Fruit fly (Drosophila melanogaster) whole organism, embryonic: ENCODE measurements around the gene CG1986.

Experiments used
- Atf3 ChIP-seq: fragments of 200-800 bp; sonication (Bioruptor generic); optimal IDR thresholded peaks from 3 replicates; lab custom pipeline; 2016; ENCODE audit warnings: missing biosample characterization, missing genetic modification characterization
- B-H2 ChIP-seq: fragments of 200-800 bp; sonication (Bioruptor generic); optimal IDR thresholded peaks from 2 replicates; lab custom pipeline; 2018; ENCODE audit warnings: missing biosample characterization, mild to moderate bottlenecking, missing genetic modification characterization
- BtbVII ChIP-seq: fragments of 200-800 bp; sonication (Bioruptor generic); optimal IDR thresholded peaks from 3 replicates; lab custom pipeline; 2017; ENCODE audit warnings: missing biosample characterization, mild to moderate bottlenecking, missing genetic modification characterization
- CG10147 ChIP-seq: fragments of 200-800 bp; sonication (Bioruptor generic); optimal IDR thresholded peaks from 2 replicates; lab custom pipeline; 2019; ENCODE audit warnings: missing biosample characterization, mild to moderate bottlenecking, missing genetic modification characterization, moderate library complexity
- CG10209 ChIP-seq: fragments of 200-800 bp; sonication (Bioruptor generic); optimal IDR thresholded peaks from 3 replicates; lab custom pipeline; 2017; ENCODE audit warnings: missing biosample characterization, mild to moderate bottlenecking, missing genetic modification characterization, missing genetic modification reagents
- CG10959 ChIP-seq: fragments of 200-800 bp; sonication (Bioruptor generic); IDR thresholded peaks from 2 replicates; pipeline ENCODE4 v1.3.6; 2022; ENCODE audit warnings: missing biosample characterization, missing genetic modification characterization
- CG12071 ChIP-seq: fragments of 200-800 bp; sonication (Bioruptor generic); optimal IDR thresholded peaks from 3 replicates; lab custom pipeline; 2018; ENCODE audit warnings: missing biosample characterization, mild to moderate bottlenecking, missing genetic modification characterization
- CG12769 ChIP-seq: fragments of 200-800 bp; sonication (Bioruptor generic); optimal IDR thresholded peaks from 2 replicates; lab custom pipeline; 2019; ENCODE audit warnings: missing biosample characterization, mild to moderate bottlenecking, missing genetic modification characterization, moderate library complexity
- CG1529 ChIP-seq: fragments of 200-800 bp; sonication (Bioruptor generic); optimal IDR thresholded peaks from 3 replicates; lab custom pipeline; 2018; ENCODE audit warnings: missing biosample characterization, missing genetic modification characterization
- CG16815 ChIP-seq: fragments of 200-800 bp; sonication (Bioruptor generic); optimal IDR thresholded peaks from 3 replicates; lab custom pipeline; 2017; ENCODE audit warnings: missing biosample characterization, mild to moderate bottlenecking, missing genetic modification characterization
- CG16863 ChIP-seq: fragments of 200-800 bp; sonication (Bioruptor generic); optimal IDR thresholded peaks from 3 replicates; lab custom pipeline; 2016; ENCODE audit warnings: missing biosample characterization, missing genetic modification characterization
- CG18011 ChIP-seq: fragments of 200-800 bp; sonication (Bioruptor generic); optimal IDR thresholded peaks from 2 replicates; lab custom pipeline; 2017; ENCODE audit warnings: missing biosample characterization, missing genetic modification characterization, mild to moderate bottlenecking, moderate library complexity, missing genotype
- CG2202 ChIP-seq: fragments of 200-800 bp; sonication (Bioruptor generic); optimal IDR thresholded peaks from 2 replicates; lab custom pipeline; 2018; ENCODE audit warnings: missing biosample characterization, mild to moderate bottlenecking, missing genetic modification characterization
- CG2889 ChIP-seq: fragments of 200-800 bp; sonication (Bioruptor generic); IDR thresholded peaks from 3 replicates; pipeline ENCODE4 v1.3.6; 2022; ENCODE audit warnings: missing biosample characterization, missing genetic modification characterization
- CG30431 ChIP-seq: fragments of 200-800 bp; sonication (Bioruptor generic); optimal IDR thresholded peaks from 2 replicates; lab custom pipeline; 2017; ENCODE audit warnings: missing biosample characterization, missing genetic modification characterization
- CG34376 ChIP-seq: fragments of 200-800 bp; sonication (Bioruptor generic); optimal IDR thresholded peaks from 2 replicates; lab custom pipeline; 2018; ENCODE audit warnings: missing biosample characterization, mild to moderate bottlenecking, missing genetic modification characterization
- CG4360 ChIP-seq: fragments of 200-800 bp; sonication (Bioruptor generic); IDR thresholded peaks from 2 replicates; pipeline ENCODE4 v1.3.6; 2022; ENCODE audit warnings: missing biosample characterization, missing genetic modification characterization
- CG4707 ChIP-seq: fragments of 200-800 bp; sonication (Bioruptor generic); optimal IDR thresholded peaks from 2 replicates; lab custom pipeline; 2018; ENCODE audit warnings: missing biosample characterization, mild to moderate bottlenecking, missing genetic modification characterization, moderate library complexity
- CG5245 ChIP-seq: fragments of 200-800 bp; sonication (Bioruptor generic); optimal IDR thresholded peaks from 3 replicates; lab custom pipeline; 2016; ENCODE audit warnings: missing biosample characterization, missing genetic modification characterization
- CkIIα-i1 ChIP-seq: fragments of 200-800 bp; sonication (Bioruptor generic); IDR thresholded peaks from 2 replicates; pipeline ENCODE4 v1.3.6; 2022; ENCODE audit warnings: missing biosample characterization, missing genetic modification characterization
- ERR ChIP-seq: fragments of 200-800 bp; sonication (Bioruptor generic); optimal IDR thresholded peaks from 2 replicates; lab custom pipeline; 2016; ENCODE audit warnings: missing biosample characterization, missing genetic modification characterization
- Elba2 ChIP-seq: fragments of 200-800 bp; sonication (Bioruptor generic); optimal IDR thresholded peaks from 3 replicates; lab custom pipeline; 2016; ENCODE audit warnings: missing biosample characterization, missing genetic modification characterization
- H2.0 ChIP-seq: fragments of 200-800 bp; sonication (Bioruptor generic); IDR thresholded peaks from 2 replicates; pipeline ENCODE4 v1.3.6; 2022; ENCODE audit warnings: missing biosample characterization, missing genetic modification characterization
- HHEX ChIP-seq: fragments of 200-800 bp; sonication (Bioruptor generic); optimal IDR thresholded peaks from 3 replicates; lab custom pipeline; 2017; ENCODE audit warnings: missing biosample characterization, mild to moderate bottlenecking, missing genetic modification characterization, missing genetic modification reagents
- HmgZ ChIP-seq: fragments of 200-800 bp; sonication (Bioruptor generic); optimal IDR thresholded peaks from 2 replicates; lab custom pipeline; 2018; ENCODE audit warnings: missing biosample characterization, mild to moderate bottlenecking, missing genetic modification characterization
- Med ChIP-seq: fragments of 200-800 bp; sonication (Bioruptor generic); peaks from one replicate; lab custom pipeline; 2016; ENCODE audit warnings: missing biosample characterization, missing genetic modification characterization, mild to moderate bottlenecking, inconsistent platforms, moderate library complexity
- Mes4 ChIP-seq: fragments of 200-800 bp; sonication (Bioruptor generic); optimal IDR thresholded peaks from 2 replicates; lab custom pipeline; 2016; ENCODE audit warnings: missing biosample characterization, missing genetic modification characterization
- Nf-YC ChIP-seq: fragments of 200-800 bp; optimal IDR thresholded peaks from 3 replicates; lab custom pipeline; 2019; ENCODE audit warnings: missing biosample characterization, mild to moderate bottlenecking, missing genetic modification characterization, moderate library complexity
- Scr ChIP-seq: fragments of 200-800 bp; sonication (Bioruptor generic); IDR thresholded peaks from 2 replicates; pipeline ENCODE4 v1.3.6; 2022; ENCODE audit warnings: missing biosample characterization, missing genetic modification characterization; ENCODE audit not compliant: partially characterized antibody
- aop ChIP-seq: fragments of 200-800 bp; sonication (Bioruptor generic); IDR thresholded peaks from 2 replicates; pipeline ENCODE4 v1.3.6; 2022; ENCODE audit warnings: missing biosample characterization, missing genetic modification characterization
- chinmo ChIP-seq: fragments of 200-800 bp; sonication (Bioruptor generic); IDR thresholded peaks from 4 replicates; pipeline ENCODE4 v1.3.6; 2022; ENCODE audit warnings: missing biosample characterization, missing genetic modification characterization; ENCODE audit not compliant: partially characterized antibody
- ci ChIP-seq: fragments of 200-800 bp; sonication (Bioruptor generic); IDR thresholded peaks from 3 replicates; pipeline ENCODE4 v1.3.6; 2022; ENCODE audit warnings: missing biosample characterization, missing genetic modification characterization
- crol ChIP-seq: fragments of 200-800 bp; sonication (Bioruptor generic); IDR thresholded peaks from 2 replicates; pipeline ENCODE4 v1.3.6; 2022; ENCODE audit warnings: missing biosample characterization, missing genetic modification characterization
- dati ChIP-seq: fragments of 200-800 bp; sonication (Bioruptor generic); IDR thresholded peaks from 2 replicates; pipeline ENCODE4 v1.3.6; 2022; ENCODE audit warnings: missing biosample characterization, missing genetic modification characterization
- fd102C ChIP-seq: fragments of 200-800 bp; sonication (Bioruptor generic); optimal IDR thresholded peaks from 2 replicates; lab custom pipeline; 2018; ENCODE audit warnings: missing biosample characterization, mild to moderate bottlenecking, missing genetic modification characterization, moderate library complexity
- fd96Cb ChIP-seq: fragments of 200-800 bp; sonication (Bioruptor generic); optimal IDR thresholded peaks from 2 replicates; lab custom pipeline; 2018; ENCODE audit warnings: missing biosample characterization, mild to moderate bottlenecking, missing genetic modification characterization, moderate library complexity
- gem ChIP-seq: fragments of 200-800 bp; sonication (Bioruptor generic); optimal IDR thresholded peaks from 2 replicates; lab custom pipeline; 2019; ENCODE audit warnings: missing biosample characterization, mild to moderate bottlenecking, missing genetic modification characterization, moderate library complexity
- grn ChIP-seq: fragments of 200-800 bp; sonication (Bioruptor generic); optimal IDR thresholded peaks from 3 replicates; lab custom pipeline; 2017; ENCODE audit warnings: missing biosample characterization, missing genetic modification characterization
- hbn ChIP-seq: fragments of 200-800 bp; sonication (Bioruptor generic); IDR thresholded peaks from 2 replicates; pipeline ENCODE4 v1.3.6; 2022; ENCODE audit warnings: missing biosample characterization, missing genetic modification characterization; ENCODE audit not compliant: partially characterized antibody
- ken ChIP-seq: fragments of 200-800 bp; sonication (Bioruptor generic); IDR thresholded peaks from 3 replicates; pipeline ENCODE4 v1.3.6; 2022; ENCODE audit warnings: missing biosample characterization, missing genetic modification characterization
- nerfin-1 ChIP-seq: fragments of 200-800 bp; sonication (Bioruptor generic); optimal IDR thresholded peaks from 3 replicates; lab custom pipeline; 2019; ENCODE audit warnings: missing biosample characterization, mild to moderate bottlenecking, missing genetic modification characterization, moderate library complexity
- pnt ChIP-seq: fragments of 200-800 bp; sonication (Bioruptor generic); optimal IDR thresholded peaks from 3 replicates; lab custom pipeline; 2016; ENCODE audit warnings: missing biosample characterization, missing genetic modification characterization
- pros ChIP-seq: fragments of 200-800 bp; sonication (Bioruptor generic); optimal IDR thresholded peaks from 3 replicates; lab custom pipeline; 2019; ENCODE audit warnings: missing biosample characterization, mild to moderate bottlenecking, missing genetic modification characterization, moderate library complexity
- ro ChIP-seq: fragments of 200-800 bp; sonication (Bioruptor generic); IDR thresholded peaks from 2 replicates; pipeline ENCODE4 v1.3.6; 2022; ENCODE audit warnings: missing biosample characterization, missing genetic modification characterization
- sim ChIP-seq: fragments of 200-800 bp; sonication (Bioruptor generic); IDR thresholded peaks from 2 replicates; pipeline ENCODE4 v1.3.6; 2022; ENCODE audit warnings: missing biosample characterization, missing genetic modification characterization
- sisA ChIP-seq: fragments of 200-800 bp; sonication (Bioruptor generic); IDR thresholded peaks from 2 replicates; pipeline ENCODE4 v1.3.6; 2022; ENCODE audit warnings: missing biosample characterization, missing genetic modification characterization
- sna ChIP-seq: fragments of 200-800 bp; sonication (Bioruptor generic); IDR thresholded peaks from 2 replicates; pipeline ENCODE4 v1.3.6; 2022; ENCODE audit warnings: missing biosample characterization, missing genetic modification characterization; ENCODE audit not compliant: partially characterized antibody
- stwl ChIP-seq: fragments of 200-800 bp; sonication (Bioruptor generic); optimal IDR thresholded peaks from 3 replicates; lab custom pipeline; 2018; ENCODE audit warnings: missing biosample characterization, mild to moderate bottlenecking, missing genetic modification characterization, moderate library complexity
- tgo ChIP-seq: fragments of 200-800 bp; sonication (Bioruptor generic); IDR thresholded peaks from 3 replicates; pipeline ENCODE4 v1.3.6; 2022; ENCODE audit warnings: missing biosample characterization, missing genetic modification characterization
- unpg ChIP-seq: fragments of 200-800 bp; sonication (Bioruptor generic); optimal IDR thresholded peaks from 3 replicates; lab custom pipeline; 2018; ENCODE audit warnings: missing biosample characterization, mild to moderate bottlenecking, missing genetic modification characterization, moderate library complexity
- yki ChIP-seq: fragments of >200 bp; optimal IDR thresholded peaks from 3 replicates; lab custom pipeline; 2018

Gene CG1986

dm6 chrX:9868510-9869248 is 42.2 kb downstream of the CG1986 start, which contains the start of gene CG45060 (continued):
- peak; percentile 36 for TF ChIP-seq HmgZ (tag; lab: Kevin White, UChicago)
- TF ChIP-seq CG12071 (GFP tag; lab: Kevin White, UChicago): peak; percentile 24
- no peak for TF ChIP-seq gem
- TF ChIP-seq Mes4: no peak
- TF ChIP-seq hbn (GFP tag; lab: Robert Waterston, UW): no peak
- TF ChIP-seq CG16815 (GFP tag; lab: Kevin White, UChicago): no peak
- no peak for TF ChIP-seq HHEX (GFP tag; lab: Kevin White, UChicago)
- no peak for TF ChIP-seq CG10209
- no peak for TF ChIP-seq ken (GFP tag; lab: Robert Waterston, UW)
- no peak for TF ChIP-seq sna (GFP tag; lab: Robert Waterston, UW)
- TF ChIP-seq CG5245 (GFP tag; lab: Kevin White, UChicago): no peak
- TF ChIP-seq crol: no peak
- no peak for TF ChIP-seq CkIIα-i1 (GFP tag; lab: Robert Waterston, UW)
- no peak for TF ChIP-seq CG4707 (GFP tag; lab: Kevin White, UChicago)
- TF ChIP-seq CG2889 (GFP tag; lab: Robert Waterston, UW): no peak
- TF ChIP-seq Scr: no peak
- TF ChIP-seq stwl (tag; lab: Kevin White, UChicago): no peak
- TF ChIP-seq grn: no peak
- TF ChIP-seq nerfin-1: no peak
- TF ChIP-seq CG18011: no peak
- TF ChIP-seq ci: no peak
- TF ChIP-seq CG12769: peak; percentile 85
- no peak for TF ChIP-seq CG16863
- peak; percentile 94 for TF ChIP-seq Nf-YC (tag; lab: Kevin White, UChicago)
- no peak for TF ChIP-seq unpg (GFP tag; lab: Kevin White, UChicago)
- TF ChIP-seq fd96Cb (tag; lab: Kevin White, UChicago): no peak
- TF ChIP-seq aop: no peak
- TF ChIP-seq pros (GFP tag; lab: Kevin White, UChicago): no peak
- no peak for TF ChIP-seq pnt (GFP tag; lab: Kevin White, UChicago)
- TF ChIP-seq CG1529: no peak
- TF ChIP-seq Atf3 (GFP tag; lab: Kevin White, UChicago): no peak
- no peak for TF ChIP-seq CG2202 (tag; lab: Kevin White, UChicago)
- TF ChIP-seq sisA (GFP tag; lab: Robert Waterston, UW): no peak
- no peak for TF ChIP-seq B-H2 (GFP tag; lab: Kevin White, UChicago)
- TF ChIP-seq CG10147 (GFP tag; lab: Kevin White, UChicago): no peak
- TF ChIP-seq fd102C: no peak
- no peak for TF ChIP-seq H2.0 (GFP tag; lab: Robert Waterston, UW)
- no peak for TF ChIP-seq ro (GFP tag; lab: Robert Waterston, UW)
- no peak for TF ChIP-seq yki (lab: Kevin White, UChicago)
- TF ChIP-seq BtbVII (GFP tag; lab: Kevin White, UChicago): peak; percentile 83
- TF ChIP-seq CG10959: no peak
- no peak for TF ChIP-seq ERR (GFP tag; lab: Kevin White, UChicago)
- no peak for TF ChIP-seq CG30431
- TF ChIP-seq Elba2 (GFP tag; lab: Kevin White, UChicago): no peak
- TF ChIP-seq chinmo (GFP tag; lab: Robert Waterston, UW): 0 out of 4 replicates have a peak, but pooled peaks have one; percentile 8
- TF ChIP-seq Med (GFP tag; lab: Kevin White, UChicago): peak; percentile 52
- no peak for TF ChIP-seq dati
- no peak for TF ChIP-seq CG4360 (GFP tag; lab: Robert Waterston, UW)
- no peak for TF ChIP-seq sim (GFP tag; lab: Robert Waterston, UW)
- no peak for TF ChIP-seq tgo (GFP tag; lab: Robert Waterston, UW)
- peak; percentile 28 for TF ChIP-seq CG34376 (GFP tag; lab: Kevin White, UChicago)
